Worm (Caenorhabditis elegans): ENCODE results near the gene srg-1.
A peak's percentile ranks its signal among the peaks of the same experiment; 100 is the strongest.

srg-1 gene

ce11 chrIII:6287195-6287594, 29.0 kb upstream of the srg-1 start, which contains the start of gene F47D12.6:
TSS of gene F47D12.6 (minus strand) at chrIII:6287295.
- TF ChIP-seq mep-1 (tag; optimal IDR thresholded peaks at IDR 0.05) = no peak
- no peak for TF ChIP-seq zip-8 (tag; optimal IDR thresholded peaks at IDR 0.05)
- TF ChIP-seq flh-1 (GFP tag; optimal IDR thresholded peaks at IDR 0.05) = no peak
- no peak for TF ChIP-seq lsy-2 (tag; optimal IDR thresholded peaks at IDR 0.05)
- no peak for TF ChIP-seq snpc-4 (tag; optimal IDR thresholded peaks at IDR 0.05)
- TF ChIP-seq ceh-39 (tag; optimal IDR thresholded peaks at IDR 0.05) = no peak
- TF ChIP-seq elt-3 (tag; optimal IDR thresholded peaks at IDR 0.05) = no peak
- TF ChIP-seq unc-120 (tag; optimal IDR thresholded peaks at IDR 0.05; ENCODE audit: poor library complexity, severe bottlenecking) = no peak
- TF ChIP-seq nhr-12 (tag; optimal IDR thresholded peaks at IDR 0.05) = no peak
- TF ChIP-seq nhr-2 (tag; optimal IDR thresholded peaks at IDR 0.05) = no peak

ce11 chrIII:6285890-6286289, 27.7 kb upstream of the srg-1 start, which contains the start of gene gadr-3:
TSS of gene gadr-3 (minus strand) at chrIII:6285990.
- TF ChIP-seq lin-13 (tag; optimal IDR thresholded peaks at IDR 0.05) (no peak), mab-5 (tag; optimal IDR thresholded peaks at IDR 0.05) (no peak), flh-1 (GFP tag; optimal IDR thresholded peaks at IDR 0.05) (no peak), elt-1 (tag; optimal IDR thresholded peaks at IDR 0.05; ENCODE audit: borderline replicate concordance, insufficient read depth) (no peak)

ce11 chrIII:6283024-6283423, 24.9 kb upstream of the srg-1 start:
- no peak for TF ChIP-seq ceh-83 (GFP tag; optimal IDR thresholded peaks at IDR 0.05)
- TF ChIP-seq flh-1 (GFP tag; optimal IDR thresholded peaks at IDR 0.05) = no peak
- no peak for TF ChIP-seq nhr-76 (tag; optimal IDR thresholded peaks at IDR 0.05)
- TF ChIP-seq mls-2 (tag; optimal IDR thresholded peaks at IDR 0.05) = no peak
- no peak for TF ChIP-seq zip-8 (tag; optimal IDR thresholded peaks at IDR 0.05)
- TF ChIP-seq elt-3 (tag; optimal IDR thresholded peaks at IDR 0.05) = no peak

- TF ChIP-seq bed-3 (GFP tag; optimal IDR thresholded peaks at IDR 0.05) (no peak), cnd-1 (tag; optimal IDR thresholded peaks at IDR 0.05) (peak; percentile 73), drap-1 (GFP tag; optimal IDR thresholded peaks at IDR 0.05) (peak; percentile 59), ces-1 (GFP tag; optimal IDR thresholded peaks at IDR 0.05) (peak; percentile 74), sptf-1 (tag; optimal IDR thresholded peaks at IDR 0.05) (peak; percentile 62), unc-62 (GFP tag; optimal IDR thresholded peaks at IDR 0.05) (peak; percentile 92), nhr-237 (tag; optimal IDR thresholded peaks at IDR 0.05) (peak; percentile 56), nhr-28 (tag; optimal IDR thresholded peaks at IDR 0.05) (no peak), pha-4 (tag; optimal IDR thresholded peaks at IDR 0.05) (peak; percentile 0), blmp-1 (tag; optimal IDR thresholded peaks at IDR 0.05) (peak; percentile 13), ceh-39 (tag; optimal IDR thresholded peaks at IDR 0.05) (peak; percentile 4), ham-2 (GFP tag; optimal IDR thresholded peaks at IDR 0.05) (peak; percentile 11), lsy-2 (tag; optimal IDR thresholded peaks at IDR 0.05) (peak; percentile 68), hlh-1 (tag; optimal IDR thresholded peaks at IDR 0.05) (no peak), lin-13 (tag; optimal IDR thresholded peaks at IDR 0.05) (peak; percentile 67), ceh-83 (GFP tag; optimal IDR thresholded peaks at IDR 0.05) (no peak), unc-39 (tag; optimal IDR thresholded peaks at IDR 0.05) (peak; percentile 32), mls-2 (tag; optimal IDR thresholded peaks at IDR 0.05) (peak; percentile 65), unc-120 (tag; optimal IDR thresholded peaks at IDR 0.05; ENCODE audit: poor library complexity, severe bottlenecking) (peak; percentile 82), sem-2 (GFP tag; optimal IDR thresholded peaks at IDR 0.05) (no peak)
Observed at ce11 chrIII:6280070-6280596, 22.0 kb upstream of the srg-1 start, which contains the start of gene hmg-1.2. TSS of gene hmg-1.2 (plus strand) at chrIII:6280380.

ce11 chrIII:6279453-6279852, 21.3 kb upstream of the srg-1 start:
- TF ChIP-seq zip-8 (tag; optimal IDR thresholded peaks at IDR 0.05) (peak; percentile 72), nhr-12 (tag; optimal IDR thresholded peaks at IDR 0.05) (no peak)

- peak; percentile 48 for TF ChIP-seq pha-4 (tag; optimal IDR thresholded peaks at IDR 0.05)
- TF ChIP-seq lin-13 (tag; optimal IDR thresholded peaks at IDR 0.05) = peak; percentile 21
- no peak for TF ChIP-seq M03D4.4 (tag; optimal IDR thresholded peaks at IDR 0.05)
- TF ChIP-seq ces-1 (GFP tag; optimal IDR thresholded peaks at IDR 0.05) = peak; percentile 51
- no peak for TF ChIP-seq unc-39 (tag; optimal IDR thresholded peaks at IDR 0.05)
- peak; percentile 45 for TF ChIP-seq mep-1 (tag; optimal IDR thresholded peaks at IDR 0.05)
- TF ChIP-seq ceh-83 (GFP tag; optimal IDR thresholded peaks at IDR 0.05) = no peak
- no peak for TF ChIP-seq ceh-43 (GFP tag; optimal IDR thresholded peaks at IDR 0.05)
Observed at ce11 chrIII:6278301-6278827, 20.2 kb upstream of the srg-1 start, which contains the start of gene C18F10.7. TSS of gene C18F10.7 (minus strand) at chrIII:6278351.
